Fruit fly (Drosophila melanogaster) whole organism, embryonic: ENCODE data around the gene CG7367.

Experiments used
- Atf3 ChIP-seq: fragments of 200-800 bp; sonication (Bioruptor generic); optimal IDR thresholded peaks from 3 replicates; lab custom pipeline; 2016; ENCODE audit warnings: missing biosample characterization, missing genetic modification characterization
- CG10565 ChIP-seq: fragments of 200-800 bp; sonication (Bioruptor generic); optimal IDR thresholded peaks from 3 replicates; lab custom pipeline; 2016; ENCODE audit warnings: missing biosample characterization, mild to moderate bottlenecking, missing genetic modification characterization
- CG14965 ChIP-seq: fragments of 200-800 bp; sonication (Bioruptor generic); optimal IDR thresholded peaks from 2 replicates; lab custom pipeline; 2016; ENCODE audit warnings: missing biosample characterization, missing genetic modification characterization, borderline replicate concordance
- CG2116 ChIP-seq: fragments of 200-800 bp; sonication (Bioruptor generic); optimal IDR thresholded peaks from 3 replicates; lab custom pipeline; 2018; ENCODE audit warnings: missing biosample characterization, mild to moderate bottlenecking, missing genetic modification characterization
- CG2120 ChIP-seq: fragments of 200-800 bp; sonication (Bioruptor generic); optimal IDR thresholded peaks from 3 replicates; lab custom pipeline; 2016; ENCODE audit warnings: missing biosample characterization, missing genetic modification characterization
- CG2712 ChIP-seq: fragments of 200-800 bp; optimal IDR thresholded peaks from 3 replicates; lab custom pipeline; 2019; ENCODE audit warnings: missing biosample characterization, mild to moderate bottlenecking, missing genetic modification characterization, moderate library complexity
- CG32767 ChIP-seq: fragments of 200-800 bp; sonication (Bioruptor generic); IDR thresholded peaks from 2 replicates; pipeline ENCODE4 v1.3.6; 2022; ENCODE audit warnings: missing biosample characterization, missing genetic modification characterization
- CG33213 ChIP-seq: fragments of 200-800 bp; sonication (Bioruptor generic); optimal IDR thresholded peaks from 3 replicates; lab custom pipeline; 2016; ENCODE audit warnings: missing biosample characterization, missing genetic modification characterization
- CG33557 ChIP-seq: fragments of 200-800 bp; sonication (Bioruptor generic); optimal IDR thresholded peaks from 2 replicates; lab custom pipeline; 2019; ENCODE audit warnings: missing biosample characterization, mild to moderate bottlenecking, missing genetic modification characterization, moderate library complexity
- CG4328 ChIP-seq: fragments of 200-800 bp; sonication (Bioruptor generic); optimal IDR thresholded peaks from 3 replicates; lab custom pipeline; 2017; ENCODE audit warnings: missing biosample characterization, missing genetic modification reagents, missing genetic modification characterization
- CG6272 ChIP-seq: fragments of 200-800 bp; sonication (Bioruptor generic); IDR thresholded peaks from 2 replicates; pipeline ENCODE4 v1.3.6; 2022; ENCODE audit warnings: missing biosample characterization, missing genetic modification characterization
- CG6689 ChIP-seq: fragments of 200-800 bp; sonication (Bioruptor generic); IDR thresholded peaks from 2 replicates; pipeline ENCODE4 v1.3.6; 2022; ENCODE audit warnings: missing biosample characterization, missing genetic modification characterization
- CG8359 ChIP-seq: fragments of 200-800 bp; sonication (Bioruptor generic); optimal IDR thresholded peaks from 2 replicates; lab custom pipeline; 2017; ENCODE audit warnings: missing biosample characterization, mild to moderate bottlenecking, missing genetic modification characterization, borderline replicate concordance
- CG9817 ChIP-seq: fragments of 200-800 bp; sonication (Bioruptor generic); optimal IDR thresholded peaks from 2 replicates; lab custom pipeline; 2018; ENCODE audit warnings: missing biosample characterization, mild to moderate bottlenecking, missing genetic modification characterization, moderate library complexity
- D ChIP-seq, 2 experiments: fragments of 200-800 bp in 1 of 2; fragments of >200 bp in 1 of 2; sonication (Bioruptor generic) in 1 of 2; optimal IDR thresholded peaks; 2 replicates in 1 of 2; 3 replicates in 1 of 2; lab custom pipeline; 2017; ENCODE audit warnings: mild to moderate bottlenecking in 1 of 2, missing biosample characterization in 1 of 2, missing genetic modification characterization in 1 of 2, missing genetic modification reagents in 1 of 2
- Dip3 ChIP-seq: fragments of 200-800 bp; sonication (Bioruptor generic); optimal IDR thresholded peaks from 3 replicates; lab custom pipeline; 2016; ENCODE audit warnings: missing biosample characterization, missing genetic modification characterization
- Drgx ChIP-seq: fragments of 200-800 bp; sonication (Bioruptor generic); IDR thresholded peaks from 2 replicates; pipeline ENCODE4 v1.3.6; 2022; ENCODE audit warnings: missing biosample characterization, missing genetic modification characterization
- E2f1 ChIP-seq: fragments of 200-800 bp; sonication (Bioruptor generic); IDR thresholded peaks from 2 replicates; pipeline ENCODE4 v1.3.6; 2022; ENCODE audit warnings: missing biosample characterization, missing genetic modification characterization
- Eip74EF ChIP-seq, 2 experiments: fragments of 200-800 bp in 1 of 2; fragments of >200 bp in 1 of 2; sonication (Bioruptor generic) in 1 of 2; optimal IDR thresholded peaks; 2 replicates each; lab custom pipeline; 2017 to 2019; ENCODE audit warnings: missing biosample characterization in 2 of 2, missing genetic modification characterization in 2 of 2, mild to moderate bottlenecking in 1 of 2, moderate library complexity in 1 of 2
- Gug ChIP-seq: fragments of 200-800 bp; sonication (Bioruptor generic); IDR thresholded peaks from 4 replicates; pipeline ENCODE4 v1.3.6; 2022; ENCODE audit warnings: missing biosample characterization, missing genetic modification characterization
- H2.0 ChIP-seq: fragments of 200-800 bp; sonication (Bioruptor generic); IDR thresholded peaks from 2 replicates; pipeline ENCODE4 v1.3.6; 2022; ENCODE audit warnings: missing biosample characterization, missing genetic modification characterization
- Lhr ChIP-seq: fragments of 200-800 bp; sonication (Bioruptor generic); optimal IDR thresholded peaks from 3 replicates; lab custom pipeline; 2017; ENCODE audit warnings: mild to moderate bottlenecking, missing biosample characterization, missing genetic modification reagents, missing genetic modification characterization
- Nf-YC ChIP-seq: fragments of 200-800 bp; optimal IDR thresholded peaks from 3 replicates; lab custom pipeline; 2019; ENCODE audit warnings: missing biosample characterization, mild to moderate bottlenecking, missing genetic modification characterization, moderate library complexity
- Optix ChIP-seq: fragments of 200-800 bp; sonication (Bioruptor generic); IDR thresholded peaks from 3 replicates; pipeline ENCODE4 v1.3.6; 2022; ENCODE audit warnings: missing biosample characterization, missing genetic modification characterization
- PHDP ChIP-seq: fragments of 200-800 bp; sonication (Bioruptor generic); optimal IDR thresholded peaks from 3 replicates; lab custom pipeline; 2018; ENCODE audit warnings: missing biosample characterization, mild to moderate bottlenecking, missing genetic modification characterization, moderate library complexity
- Side ChIP-seq: fragments of 200-800 bp; sonication (Bioruptor generic); optimal IDR thresholded peaks from 2 replicates; lab custom pipeline; 2016; ENCODE audit warnings: missing biosample characterization, missing genetic modification characterization
- Sox100B ChIP-seq: fragments of 200-800 bp; sonication (Bioruptor generic); optimal IDR thresholded peaks from 3 replicates; lab custom pipeline; 2018; ENCODE audit warnings: missing biosample characterization, mild to moderate bottlenecking, missing genetic modification characterization
- Xbp1 ChIP-seq: fragments of 200-800 bp; sonication (Bioruptor generic); optimal IDR thresholded peaks from 3 replicates; lab custom pipeline; 2016; ENCODE audit warnings: missing biosample characterization, mild to moderate bottlenecking, missing genetic modification characterization
- ap ChIP-seq: fragments of 200-800 bp; sonication (Bioruptor generic); IDR thresholded peaks from 2 replicates; pipeline ENCODE4 v1.3.6; 2022; ENCODE audit warnings: missing biosample characterization, missing genetic modification characterization
- danr ChIP-seq: fragments of 200-800 bp; sonication (Bioruptor generic); IDR thresholded peaks from 2 replicates; pipeline ENCODE4 v1.3.6; 2022; ENCODE audit warnings: missing biosample characterization, missing genetic modification characterization
- disco-r ChIP-seq: fragments of 200-800 bp; sonication (Bioruptor generic); optimal IDR thresholded peaks from 2 replicates; lab custom pipeline; 2016; ENCODE audit warnings: missing biosample characterization, missing genetic modification characterization
- exex ChIP-seq: fragments of 200-800 bp; sonication (Bioruptor generic); optimal IDR thresholded peaks from 4 replicates; lab custom pipeline; 2018; ENCODE audit warnings: missing biosample characterization, mild to moderate bottlenecking, missing genetic modification characterization, moderate library complexity
- fd3F ChIP-seq: fragments of 200-800 bp; sonication (Bioruptor generic); optimal IDR thresholded peaks from 2 replicates; lab custom pipeline; 2018; ENCODE audit warnings: missing biosample characterization, mild to moderate bottlenecking, missing genetic modification characterization, moderate library complexity
- grau ChIP-seq: fragments of 200-800 bp; optimal IDR thresholded peaks from 3 replicates; lab custom pipeline; 2019; ENCODE audit warnings: missing biosample characterization, mild to moderate bottlenecking, missing genetic modification characterization, moderate library complexity
- hb ChIP-seq: fragments of 200-800 bp; sonication (Bioruptor generic); IDR thresholded peaks from 3 replicates; pipeline ENCODE4 v1.3.6; 2022; ENCODE audit warnings: missing biosample characterization, missing genetic modification characterization; ENCODE audit not compliant: partially characterized antibody
- her ChIP-seq: fragments of 200-800 bp; sonication (Bioruptor generic); optimal IDR thresholded peaks from 2 replicates; lab custom pipeline; 2016; ENCODE audit warnings: missing biosample characterization, missing genetic modification characterization
- inv ChIP-seq: fragments of 200-800 bp; sonication (Bioruptor generic); IDR thresholded peaks from 2 replicates; pipeline ENCODE4 v1.3.6; 2022; ENCODE audit warnings: missing biosample characterization, missing genetic modification characterization; ENCODE audit not compliant: partially characterized antibody
- lmd ChIP-seq: fragments of 200-800 bp; sonication (Bioruptor generic); IDR thresholded peaks from 2 replicates; pipeline ENCODE4 v1.3.6; 2022; ENCODE audit warnings: missing biosample characterization, missing genetic modification characterization
- maf-S ChIP-seq: fragments of 200-800 bp; sonication (Bioruptor generic); optimal IDR thresholded peaks from 2 replicates; lab custom pipeline; 2016; ENCODE audit warnings: missing biosample characterization, missing genetic modification characterization
- org-1 ChIP-seq: fragments of 200-800 bp; sonication (Bioruptor generic); optimal IDR thresholded peaks from 2 replicates; lab custom pipeline; 2017; ENCODE audit warnings: missing biosample characterization, missing genetic modification characterization
- pfk ChIP-seq: fragments of 200-800 bp; sonication (Bioruptor generic); optimal IDR thresholded peaks from 2 replicates; lab custom pipeline; 2018; ENCODE audit warnings: missing biosample characterization, mild to moderate bottlenecking, missing genetic modification characterization, moderate library complexity
- pros ChIP-seq: fragments of 200-800 bp; sonication (Bioruptor generic); optimal IDR thresholded peaks from 3 replicates; lab custom pipeline; 2019; ENCODE audit warnings: missing biosample characterization, mild to moderate bottlenecking, missing genetic modification characterization, moderate library complexity
- rib ChIP-seq: fragments of 200-800 bp; sonication (Bioruptor generic); IDR thresholded peaks from 2 replicates; pipeline ENCODE4 v1.3.6; 2022; ENCODE audit warnings: missing biosample characterization, missing genetic modification characterization
- shn ChIP-seq: fragments of 200-800 bp; sonication (Bioruptor generic); optimal IDR thresholded peaks from 3 replicates; lab custom pipeline; 2016; ENCODE audit warnings: missing biosample characterization, missing genetic modification characterization
- sr ChIP-seq: fragments of 200-800 bp; sonication (Bioruptor generic); IDR thresholded peaks from 3 replicates; pipeline ENCODE4 v1.3.6; 2022; ENCODE audit warnings: missing biosample characterization, missing genetic modification characterization
- ssp ChIP-seq: fragments of 200-800 bp; sonication (Bioruptor generic); IDR thresholded peaks from 2 replicates; pipeline ENCODE4 v1.3.6; 2022; ENCODE audit warnings: missing biosample characterization, missing genetic modification characterization
- tll ChIP-seq, 2 experiments: fragments of 200-800 bp in 1 of 2; fragments of >200 bp in 1 of 2; sonication (Bioruptor generic) in 1 of 2; optimal IDR thresholded peaks; 2 replicates each; lab custom pipeline; 2017 to 2019; ENCODE audit warnings: missing biosample characterization in 2 of 2, missing genetic modification characterization in 2 of 2, mild to moderate bottlenecking in 1 of 2, moderate library complexity in 1 of 2

The CG7367 gene

dm6 chr2L:7993984-7994854, 45.4 kb downstream of the CG7367 start, which contains the start of gene pes (continued):
- TF ChIP-seq D (optimal IDR thresholded peaks at IDR 0.05; lab: Kevin White, UChicago) (no peak), D (GFP tag; optimal IDR thresholded peaks at IDR 0.05; lab: Kevin White, UChicago) (peak; percentile 90), CG6272 (GFP tag; lab: Robert Waterston, UW) (peak; percentile 87), Drgx (GFP tag; lab: Robert Waterston, UW) (peak; percentile 94), CG14965 (GFP tag; lab: Kevin White, UChicago) (no peak), PHDP (tag; lab: Kevin White, UChicago) (peak; percentile 4), sr (GFP tag; lab: Robert Waterston, UW) (peak; percentile 46; the same call in 2 of the 3 replicates), Atf3 (peak; percentile 60), CG32767 (GFP tag; lab: Robert Waterston, UW) (peak; percentile 88), her (peak; percentile 72), pros (GFP tag; lab: Kevin White, UChicago) (peak; percentile 94), CG33557 (GFP tag; lab: Kevin White, UChicago) (peak; percentile 31), pfk (GFP tag; lab: Kevin White, UChicago) (peak; percentile 17), fd3F (peak; percentile 84), Sox100B (GFP tag; lab: Kevin White, UChicago) (peak; percentile 93), Nf-YC (tag; lab: Kevin White, UChicago) (peak; percentile 81), CG9817 (tag; lab: Kevin White, UChicago) (peak; percentile 84), lmd (GFP tag; lab: Robert Waterston, UW) (no peak), danr (GFP tag; lab: Robert Waterston, UW) (peak; percentile 93), CG8359 (GFP tag; lab: Kevin White, UChicago) (peak; percentile 67), Side (GFP tag; lab: Kevin White, UChicago) (peak; percentile 92), shn (no peak), Xbp1 (GFP tag; lab: Kevin White, UChicago) (peak; percentile 94), ssp (GFP tag; lab: Robert Waterston, UW) (no peak), CG33213 (GFP tag; lab: Kevin White, UChicago) (peak; percentile 59), Lhr (GFP tag; lab: Kevin White, UChicago) (peak; percentile 68), ap (GFP tag; lab: Robert Waterston, UW) (peak; percentile 67), org-1 (peak; percentile 86), CG10565 (GFP tag; lab: Kevin White, UChicago) (peak; percentile 56), H2.0 (GFP tag; lab: Robert Waterston, UW) (peak; percentile 94), hb (GFP tag; lab: Robert Waterston, UW) (no peak), Gug (peak; percentile 95), E2f1 (GFP tag; lab: Robert Waterston, UW) (peak; percentile 94), inv (GFP tag; lab: Robert Waterston, UW) (peak; percentile 43; the same call in 1 of the 2 replicates), exex (peak; percentile 90), Optix (GFP tag; lab: Robert Waterston, UW) (peak; percentile 91), CG2120 (GFP tag; lab: Kevin White, UChicago) (peak; percentile 65), CG4328 (peak; percentile 94), rib (GFP tag; lab: Robert Waterston, UW) (peak; percentile 57; the same call in 1 of the 2 replicates), maf-S (GFP tag; lab: Kevin White, UChicago) (peak; percentile 74), grau (tag; lab: Kevin White, UChicago) (peak; percentile 80), Dip3 (GFP tag; lab: Kevin White, UChicago) (peak; percentile 90), CG2712 (tag; lab: Kevin White, UChicago) (peak; percentile 89), tll (GFP tag; optimal IDR thresholded peaks at IDR 0.05; lab: Kevin White, UChicago) (peak; percentile 55 to 59), Eip74EF (GFP tag; optimal IDR thresholded peaks at IDR 0.05; lab: Kevin White, UChicago) (peak in 1 of 2 experiments; percentile 92), CG6689 (GFP tag; lab: Robert Waterston, UW) (peak; percentile 95), disco-r (GFP tag; lab: Kevin White, UChicago) (no peak), CG2116 (GFP tag; lab: Kevin White, UChicago) (peak; percentile 72)
